Worm (Caenorhabditis elegans): ENCODE measurements around the gene ZK262.20.

ZK262.20 gene

DNA sequence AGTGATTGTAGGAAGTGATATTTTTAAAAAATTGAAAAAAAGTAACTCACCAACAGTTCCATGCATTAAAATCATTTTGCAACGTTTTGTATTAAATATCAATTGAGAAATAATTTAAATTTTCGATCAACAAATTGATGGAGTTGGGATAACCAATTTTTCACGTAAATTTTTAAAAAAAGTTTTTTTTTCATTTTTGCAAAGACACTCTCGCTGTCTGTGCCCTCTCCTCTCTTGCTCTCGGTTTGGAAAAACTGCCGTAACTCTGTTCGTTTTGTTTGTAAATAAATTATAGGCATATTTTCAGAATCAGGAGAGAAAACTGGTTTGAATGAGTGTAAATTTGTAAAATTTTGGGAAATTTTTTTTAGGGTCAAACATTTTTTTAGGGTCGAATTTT is 37.0 kb downstream of the ZK262.20 start, which contains the start of gene Y51A2B.16:
Gene Y51A2B.16, minus strand, starts transcription at position 101 of the 400 bp plus-strand sequence.
- TF ChIP-seq sup-37 (GFP tag; optimal IDR thresholded peaks at IDR 0.05) (no peak), efl-1 (optimal IDR thresholded peaks at IDR 0.05) (no peak), efl-1 (GFP tag; optimal IDR thresholded peaks at IDR 0.05 in 1 of 2) (peak in 1 of 2 experiments; percentile 6), tbx-2 (tag; optimal IDR thresholded peaks at IDR 0.05) (no peak), egl-27 (tag; optimal IDR thresholded peaks at IDR 0.05) (no peak), ceh-63 (GFP tag; optimal IDR thresholded peaks at IDR 0.05) (no peak)

DNA sequence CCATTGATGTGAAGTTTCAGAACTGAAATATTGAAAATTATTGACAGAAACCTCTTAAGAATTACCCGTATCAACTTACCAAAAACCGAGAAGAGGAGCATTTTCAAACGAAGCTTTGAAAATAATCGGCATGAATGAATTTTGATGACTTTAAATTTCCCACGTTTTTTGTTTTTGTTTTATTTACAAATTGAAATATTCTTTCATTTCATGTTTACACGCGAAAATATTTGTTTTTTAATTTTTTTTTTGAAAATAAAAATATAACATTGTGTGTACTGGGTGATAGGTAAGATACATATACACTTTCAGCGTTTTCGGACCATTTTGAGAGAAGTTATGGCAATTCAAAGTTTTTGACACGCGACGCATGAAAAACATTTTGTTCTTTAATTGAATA is 39.2 kb downstream of the ZK262.20 start, which contains the start of gene Y51A2B.9:
Gene Y51A2B.9, minus strand, starts transcription at position 101 of the 400 bp plus-strand sequence.
- TF ChIP-seq nhr-11 (tag; optimal IDR thresholded peaks at IDR 0.05) (no peak), rnt-1 (tag; optimal IDR thresholded peaks at IDR 0.05) (no peak), C04F5.9 (tag; optimal IDR thresholded peaks at IDR 0.05) (no peak), swsn-7 (tag; optimal IDR thresholded peaks at IDR 0.05) (no peak), sup-37 (GFP tag; optimal IDR thresholded peaks at IDR 0.05) (no peak), blmp-1 (tag; optimal IDR thresholded peaks at IDR 0.05) (no peak), mef-2 (tag; optimal IDR thresholded peaks at IDR 0.05) (no peak), ceh-63 (GFP tag; optimal IDR thresholded peaks at IDR 0.05) (no peak), zip-4 (GFP tag; optimal IDR thresholded peaks at IDR 0.05) (no peak), zag-1 (tag; optimal IDR thresholded peaks at IDR 0.05) (no peak), nhr-47 (tag; optimal IDR thresholded peaks at IDR 0.05) (no peak), C34B4.2 (tag; optimal IDR thresholded peaks at IDR 0.05) (no peak), pqm-1 (tag; optimal IDR thresholded peaks at IDR 0.05) (no peak), nhr-28 (tag; optimal IDR thresholded peaks at IDR 0.05) (no peak), unc-30 (tag; optimal IDR thresholded peaks at IDR 0.05) (no peak), sox-4 (tag; optimal IDR thresholded peaks at IDR 0.05) (no peak), efl-1 (optimal IDR thresholded peaks at IDR 0.05) (no peak), efl-1 (GFP tag; optimal IDR thresholded peaks at IDR 0.05 in 1 of 2) (no peak), nhr-76 (tag; optimal IDR thresholded peaks at IDR 0.05) (no peak)

DNA sequence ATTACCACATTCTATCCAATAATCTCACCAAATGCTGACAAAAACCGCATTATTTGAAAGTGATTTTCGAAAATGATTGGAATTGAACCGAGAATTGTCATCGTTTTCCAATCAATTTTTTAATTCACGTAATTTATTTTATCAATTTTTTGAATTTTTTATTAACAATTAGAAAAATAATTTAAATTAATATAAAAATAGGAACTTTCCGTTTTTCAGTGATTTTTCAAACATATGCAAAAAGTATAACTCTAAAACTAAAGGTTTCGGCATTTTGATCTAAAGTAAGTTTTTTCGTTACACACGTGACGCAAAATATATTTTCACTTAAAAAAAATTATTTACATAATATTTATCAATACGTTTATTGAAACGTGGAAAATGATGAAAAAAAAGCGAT is 40.7 kb downstream of the ZK262.20 start, which contains the start of gene Y51A2B.6:
Gene Y51A2B.6, minus strand, starts transcription at position 101 of the 400 bp plus-strand sequence.
- TF ChIP-seq Y116A8C.19 (tag; optimal IDR thresholded peaks at IDR 0.05; ENCODE audit: borderline replicate concordance): no peak
- TF ChIP-seq ztf-11 (tag; optimal IDR thresholded peaks at IDR 0.05): no peak
- no peak for TF ChIP-seq jun-1 (tag; optimal IDR thresholded peaks at IDR 0.05)
- TF ChIP-seq ets-5 (GFP tag; IDR thresholded peaks at IDR 0.05): no peak
- no peak for TF ChIP-seq nhr-237 (tag; optimal IDR thresholded peaks at IDR 0.05)
- TF ChIP-seq nhr-90 (tag; optimal IDR thresholded peaks at IDR 0.05; ENCODE audit: poor library complexity): no peak
- TF ChIP-seq sup-37 (GFP tag; optimal IDR thresholded peaks at IDR 0.05): no peak
- no peak for TF ChIP-seq lin-14 (GFP tag; optimal IDR thresholded peaks at IDR 0.05)
- TF ChIP-seq rnt-1 (tag; optimal IDR thresholded peaks at IDR 0.05): no peak
- TF ChIP-seq vab-15 (tag; optimal IDR thresholded peaks at IDR 0.05): no peak
- TF ChIP-seq lin-39 (tag; optimal IDR thresholded peaks at IDR 0.05): no peak
- no peak for TF ChIP-seq C16A3.4 (tag; optimal IDR thresholded peaks at IDR 0.05)
- TF ChIP-seq lin-13 (GFP tag; optimal IDR thresholded peaks at IDR 0.05): no peak
- TF ChIP-seq skn-1 (tag; optimal IDR thresholded peaks at IDR 0.05): no peak
- TF ChIP-seq C04F5.9 (tag; optimal IDR thresholded peaks at IDR 0.05): no peak

DNA sequence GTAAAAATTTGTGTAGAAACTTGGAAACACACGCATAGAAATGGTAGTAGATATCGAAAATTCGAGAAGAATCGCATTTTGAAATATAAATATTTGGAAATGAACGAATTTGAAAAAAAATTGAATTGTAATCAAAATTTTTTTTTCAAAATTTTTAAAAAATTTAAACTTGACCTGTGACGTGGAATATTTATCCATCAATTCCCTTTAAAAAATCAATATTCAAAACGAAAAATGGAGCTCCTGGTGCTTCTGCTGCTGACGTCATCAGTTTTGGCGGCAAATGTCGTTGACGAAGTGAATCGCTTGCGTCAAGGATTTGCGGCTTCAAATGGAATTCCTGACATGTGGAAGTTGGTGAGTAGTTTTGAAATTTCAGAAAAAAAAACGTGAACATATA is 45.8 kb downstream of the ZK262.20 start, which contains the start of the genes Y51A2B.4 and Y51A2B.5:
Gene Y51A2B.4, minus strand, starts transcription at position 101 of the 400 bp plus-strand sequence.
Gene Y51A2B.5, plus strand, starts transcription at position 232 of the 400 bp plus-strand sequence.
- no peak for TF ChIP-seq C16A3.4 (tag; optimal IDR thresholded peaks at IDR 0.05)
- TF ChIP-seq ceh-88 (GFP tag; IDR thresholded peaks at IDR 0.05): no peak
- TF ChIP-seq nhr-77 (tag; optimal IDR thresholded peaks at IDR 0.05): no peak
- TF ChIP-seq fkh-4 (tag; optimal IDR thresholded peaks at IDR 0.05; ENCODE audit: borderline replicate concordance): no peak
- TF ChIP-seq lir-3 (tag; optimal IDR thresholded peaks at IDR 0.05; ENCODE audit: poor library complexity): no peak
- TF ChIP-seq snu-23 (GFP tag; optimal IDR thresholded peaks at IDR 0.05): no peak
- no peak for TF ChIP-seq nhr-85 (tag)
- no peak for TF ChIP-seq jun-1 (tag; optimal IDR thresholded peaks at IDR 0.05)
- no peak for TF ChIP-seq tbx-2 (tag; optimal IDR thresholded peaks at IDR 0.05)
- no peak for TF ChIP-seq ets-5 (GFP tag; IDR thresholded peaks at IDR 0.05)
- no peak for TF ChIP-seq unc-86 (tag; optimal IDR thresholded peaks at IDR 0.05)
- TF ChIP-seq ztf-11 (tag; optimal IDR thresholded peaks at IDR 0.05): no peak
- TF ChIP-seq egl-27 (tag; optimal IDR thresholded peaks at IDR 0.05): no peak
- no peak for TF ChIP-seq elt-3 (tag; optimal IDR thresholded peaks at IDR 0.05)
- TF ChIP-seq hlh-17 (GFP tag; optimal IDR thresholded peaks at IDR 0.05; ENCODE audit: borderline replicate concordance): no peak
